Worm (Caenorhabditis elegans): Measurements from ENCODE around the gene idpb-1.

The idpb-1 gene

DNA sequence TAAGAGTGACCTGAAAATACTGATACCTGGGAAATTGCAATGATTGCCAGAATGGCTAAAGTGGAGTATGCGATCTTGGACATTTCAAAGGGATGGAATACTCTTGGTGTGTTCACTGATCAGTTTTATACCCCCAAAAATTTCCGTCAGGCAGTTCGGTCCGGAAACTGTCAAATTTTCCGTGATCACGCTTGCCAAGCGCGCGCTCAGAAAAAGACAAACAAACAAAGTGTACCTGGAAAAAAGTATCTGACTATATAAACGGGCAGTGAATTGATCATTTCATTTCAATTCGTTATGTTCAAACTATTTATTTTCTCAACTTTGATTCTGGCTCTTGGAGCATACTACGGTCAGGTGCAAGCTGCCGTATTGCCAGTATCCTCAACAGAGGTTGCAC is at the start of gene idpb-1, which contains the start of gene idpb-3:
idpb-1 (plus strand) TSS at position 284 of the 400 bp plus-strand sequence.
idpb-3 (minus strand) TSS at position 101 of the 400 bp plus-strand sequence.
- no peak for TF ChIP-seq F13C5.2 (tag; optimal IDR thresholded peaks at IDR 0.05)
- no peak for TF ChIP-seq tra-4 (tag; optimal IDR thresholded peaks at IDR 0.05)

DNA sequence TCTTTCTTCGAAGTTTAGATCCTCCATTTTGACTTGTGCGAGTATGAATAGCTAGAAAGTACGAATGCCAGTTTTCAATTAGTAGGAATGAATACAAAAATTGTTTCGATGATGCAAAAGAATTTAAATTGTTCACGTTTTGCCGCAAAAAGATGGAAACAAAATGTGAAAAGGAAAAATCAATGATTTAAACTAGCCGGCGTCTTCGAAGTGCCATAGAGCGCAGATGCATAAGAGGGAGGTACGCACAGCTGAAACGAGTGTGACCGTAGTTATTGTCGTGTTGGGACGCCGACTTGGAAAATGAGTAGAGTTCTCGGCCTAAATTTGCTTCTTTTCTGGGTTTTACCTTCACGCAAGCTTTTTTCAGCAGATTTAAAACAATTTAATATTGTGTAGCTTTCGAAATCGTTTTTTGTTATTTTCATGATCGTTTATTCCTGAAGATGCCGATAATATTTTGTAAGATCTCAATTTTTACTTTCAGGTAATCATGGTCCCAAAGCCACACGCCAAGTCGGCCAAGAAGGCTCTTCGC is 46.6 kb upstream of the idpb-1 start, which contains the start of the genes ify-1 and rpl-22:
ify-1 (minus strand) TSS at position 51 of the 538 bp plus-strand sequence.
rpl-22 (plus strand) TSS at position 488 of the 538 bp plus-strand sequence.
- no peak for TF ChIP-seq aly-1 (tag; optimal IDR thresholded peaks at IDR 0.05)
- peak; percentile 83 for TF ChIP-seq F13C5.2 (tag; optimal IDR thresholded peaks at IDR 0.05)
- TF ChIP-seq hmg-4 (GFP tag; optimal IDR thresholded peaks at IDR 0.05) = peak; percentile 65
- TF ChIP-seq ama-1 (optimal IDR thresholded peaks at IDR 0.05) = no peak
- peak; percentile 56; the same call in 1 of the 2 replicates for TF ChIP-seq tbx-37 (GFP tag; conservative IDR thresholded peaks at IDR 0.05)
- TF ChIP-seq flt-1 (GFP tag; IDR thresholded peaks at IDR 0.05) = peak; percentile 69; the same call in 1 of the 2 replicates

DNA sequence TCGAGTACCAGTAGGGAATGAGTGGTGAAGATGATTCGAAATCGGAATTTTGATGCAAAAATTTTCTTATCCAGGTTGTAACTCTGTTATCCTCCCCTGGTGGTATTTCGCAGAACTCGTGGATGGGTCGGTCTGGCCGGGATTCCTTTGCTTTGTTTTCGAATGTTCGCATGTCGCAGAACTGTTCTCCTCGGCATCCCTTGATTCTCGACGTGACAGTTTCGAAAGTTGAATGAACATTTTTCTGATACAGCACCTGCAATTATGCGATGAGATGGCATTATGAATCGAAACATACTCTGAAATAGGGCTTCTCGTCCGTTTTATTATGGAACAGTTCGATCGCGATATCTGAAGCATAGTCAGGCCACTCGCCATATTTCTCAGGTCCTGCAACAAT is 45.5 kb upstream of the idpb-1 start:
- TF ChIP-seq hmbx-1 (tag; optimal IDR thresholded peaks at IDR 0.05) (no peak), pes-1 (GFP tag; IDR thresholded peaks at IDR 0.05) (no peak), sea-1 (GFP tag; conservative IDR thresholded peaks at IDR 0.05) (no peak), B0310.2 (tag; optimal IDR thresholded peaks at IDR 0.05) (no peak), ama-1 (optimal IDR thresholded peaks at IDR 0.05) (no peak)

DNA sequence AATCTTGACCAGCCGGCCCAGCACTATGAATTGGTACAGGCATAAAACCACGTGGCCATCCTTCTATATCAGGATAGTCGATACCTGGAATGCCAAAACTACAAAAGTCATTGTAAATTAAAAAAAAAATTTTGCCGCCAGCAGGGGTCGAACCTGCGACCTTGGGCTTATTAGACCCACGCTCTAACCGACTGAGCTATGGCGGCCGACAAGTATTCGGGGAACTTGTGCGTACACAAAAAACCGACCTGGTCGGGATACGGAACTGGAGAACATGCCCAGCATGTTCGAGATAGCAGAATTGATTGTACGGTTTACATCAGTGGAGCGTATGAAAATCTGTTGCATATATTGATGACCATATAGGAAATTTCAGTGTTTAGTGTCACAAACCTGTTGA is 44.5 kb upstream of the idpb-1 start:
- no peak for TF ChIP-seq hnd-1 (tag; optimal IDR thresholded peaks at IDR 0.05)
- TF ChIP-seq tbx-11 (GFP tag; IDR thresholded peaks at IDR 0.05) = 0 out of 2 replicates have a peak, but pooled peaks have one; percentile 28
- TF ChIP-seq hmbx-1 (tag; optimal IDR thresholded peaks at IDR 0.05) = no peak
- TF ChIP-seq tra-4 (tag; optimal IDR thresholded peaks at IDR 0.05) = no peak
- no peak for TF ChIP-seq aly-1 (tag; optimal IDR thresholded peaks at IDR 0.05)
- TF ChIP-seq ceh-36 (tag; optimal IDR thresholded peaks at IDR 0.05) = peak; percentile 54
- peak; percentile 53 for TF ChIP-seq ceh-13 (GFP tag; optimal IDR thresholded peaks at IDR 0.05)
- TF ChIP-seq sea-1 (GFP tag; conservative IDR thresholded peaks at IDR 0.05) = 0 out of 2 replicates have a peak, but pooled peaks have one; percentile 63
- TF ChIP-seq ets-7 (tag; optimal IDR thresholded peaks at IDR 0.05) = no peak
- peak; percentile 86 for TF ChIP-seq pes-1 (GFP tag; IDR thresholded peaks at IDR 0.05)
- TF ChIP-seq F13C5.2 (tag; optimal IDR thresholded peaks at IDR 0.05) = no peak
- TF ChIP-seq B0310.2 (tag; optimal IDR thresholded peaks at IDR 0.05) = peak; percentile 24
- TF ChIP-seq tbx-37 (GFP tag; conservative IDR thresholded peaks at IDR 0.05) = no peak; the same call in 1 of the 2 replicates
- no peak for TF ChIP-seq ama-1 (optimal IDR thresholded peaks at IDR 0.05)
- TF ChIP-seq flt-1 (GFP tag; IDR thresholded peaks at IDR 0.05) = peak; percentile 72
- TF ChIP-seq scrt-1 (GFP tag; IDR thresholded peaks at IDR 0.05) = peak; percentile 72
- TF ChIP-seq hmg-4 (GFP tag; optimal IDR thresholded peaks at IDR 0.05) = peak; percentile 51

DNA sequence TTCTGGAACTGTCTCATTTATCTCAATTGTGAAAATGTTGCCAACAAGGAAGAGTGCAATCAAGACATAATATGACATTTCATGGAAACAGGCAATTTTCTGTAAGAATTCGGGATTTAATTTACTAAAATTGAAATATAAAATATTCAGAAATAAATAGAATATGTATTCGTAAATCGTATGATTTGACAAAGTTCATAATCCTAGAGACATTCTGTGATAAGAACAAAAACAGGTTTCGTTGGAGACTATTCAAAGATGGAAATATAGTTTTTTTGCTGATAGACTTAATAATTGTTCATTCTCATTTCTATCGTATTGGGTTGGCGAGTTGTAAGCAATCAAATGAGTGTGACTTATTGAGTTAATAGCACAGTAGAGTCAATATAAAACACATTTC is 43.7 kb upstream of the idpb-1 start, which contains the start of gene C27A2.12:
C27A2.12 (minus strand) TSS at position 101 of the 400 bp plus-strand sequence.
- TF ChIP-seq ets-7 (tag; optimal IDR thresholded peaks at IDR 0.05) (no peak), flt-1 (GFP tag; IDR thresholded peaks at IDR 0.05) (no peak)

DNA sequence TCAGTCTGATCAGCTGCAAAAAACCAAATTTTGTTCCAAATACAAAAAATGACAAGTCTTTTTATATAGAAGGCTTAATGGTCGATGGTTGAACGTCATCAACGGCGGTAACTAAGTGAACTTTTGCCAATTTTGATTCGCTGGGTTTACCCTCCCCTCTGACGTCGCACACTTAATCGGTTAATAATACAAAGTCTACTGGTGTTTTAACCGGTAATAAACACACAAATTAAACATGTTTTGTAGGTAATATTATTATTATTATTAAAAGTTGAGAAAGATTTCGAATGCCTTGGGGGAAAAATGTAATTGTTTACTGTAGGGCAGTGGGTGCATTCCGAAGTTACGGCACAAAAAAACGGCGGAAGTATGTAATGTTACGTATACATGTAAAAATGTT is 41.1 kb upstream of the idpb-1 start, which contains the start of gene pho-12:
pho-12 (minus strand) TSS at position 101 of the 400 bp plus-strand sequence.
- TF ChIP-seq ceh-13 (GFP tag; optimal IDR thresholded peaks at IDR 0.05) (no peak), hmg-4 (GFP tag; optimal IDR thresholded peaks at IDR 0.05) (no peak), tbx-11 (GFP tag; IDR thresholded peaks at IDR 0.05) (no peak), sea-1 (GFP tag; conservative IDR thresholded peaks at IDR 0.05) (no peak), B0310.2 (tag; optimal IDR thresholded peaks at IDR 0.05) (no peak), ets-7 (tag; optimal IDR thresholded peaks at IDR 0.05) (no peak), hmbx-1 (tag; optimal IDR thresholded peaks at IDR 0.05) (no peak)

DNA sequence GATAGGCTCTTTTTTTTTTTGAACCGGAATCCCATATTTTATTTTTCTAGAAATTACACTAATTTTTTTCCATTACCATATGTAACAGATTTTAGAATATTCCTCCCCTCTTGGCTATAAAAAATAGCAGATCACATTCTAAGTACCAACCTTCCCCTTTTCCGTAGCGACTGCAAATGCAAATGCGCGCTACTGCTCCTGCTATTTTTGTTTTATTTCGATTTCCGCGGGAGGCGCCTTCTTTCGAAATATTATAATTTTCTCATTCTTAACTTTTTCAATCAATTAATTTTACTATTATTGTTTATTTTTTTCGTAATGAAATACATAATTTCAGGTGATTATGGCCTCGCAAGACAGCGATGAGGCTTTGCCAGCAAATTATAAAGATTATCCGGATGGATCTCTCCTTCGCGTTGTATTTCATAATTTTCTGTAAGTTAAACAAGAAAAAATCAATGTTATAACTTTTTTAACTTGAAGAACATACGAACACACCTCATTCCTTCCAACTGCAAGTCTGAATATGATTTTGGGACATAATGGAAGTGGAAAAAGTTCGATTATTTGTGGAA is 39.9 kb upstream of the idpb-1 start, which contains the start of gene smc-5:
smc-5 (plus strand) TSS at position 332 of the 575 bp plus-strand sequence.
- peak; percentile 46; the same call in 1 of the 2 replicates for TF ChIP-seq pes-1 (GFP tag; IDR thresholded peaks at IDR 0.05)
- no peak for TF ChIP-seq tbx-11 (GFP tag; IDR thresholded peaks at IDR 0.05)
- no peak for TF ChIP-seq tra-4 (tag; optimal IDR thresholded peaks at IDR 0.05)
- TF ChIP-seq hmbx-1 (tag; optimal IDR thresholded peaks at IDR 0.05) = no peak
- no peak for TF ChIP-seq ceh-36 (tag; optimal IDR thresholded peaks at IDR 0.05)
- TF ChIP-seq F13C5.2 (tag; optimal IDR thresholded peaks at IDR 0.05) = peak; percentile 43
- no peak for TF ChIP-seq flt-1 (GFP tag; IDR thresholded peaks at IDR 0.05)
- TF ChIP-seq ceh-13 (GFP tag; optimal IDR thresholded peaks at IDR 0.05) = no peak

DNA sequence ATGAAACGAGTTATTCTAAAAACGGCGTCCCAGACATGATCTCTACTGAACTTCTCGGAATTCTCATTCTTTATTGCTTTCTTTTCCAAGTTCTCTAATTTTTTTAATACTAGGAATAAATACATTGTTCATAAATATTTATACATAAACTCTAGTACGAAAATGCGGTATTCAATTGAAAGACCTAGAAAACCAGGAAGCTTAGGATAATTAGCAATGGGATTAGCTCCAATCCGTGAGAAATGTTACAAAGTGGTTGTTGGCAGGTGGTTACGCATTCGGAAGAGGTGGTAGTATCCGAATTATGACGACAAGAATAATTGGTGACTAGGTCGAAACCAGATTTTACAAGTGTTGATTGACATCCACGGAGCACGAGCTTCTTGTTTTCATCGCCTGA is 34.8 kb upstream of the idpb-1 start:
- no peak for TF ChIP-seq ets-7 (tag; optimal IDR thresholded peaks at IDR 0.05)
- no peak for TF ChIP-seq hmbx-1 (tag; optimal IDR thresholded peaks at IDR 0.05)
- no peak for TF ChIP-seq tbx-11 (GFP tag; IDR thresholded peaks at IDR 0.05)
- no peak for TF ChIP-seq ama-1 (optimal IDR thresholded peaks at IDR 0.05)
- TF ChIP-seq ceh-13 (GFP tag; optimal IDR thresholded peaks at IDR 0.05) = no peak
- no peak for TF ChIP-seq sea-1 (GFP tag; conservative IDR thresholded peaks at IDR 0.05)
- TF ChIP-seq F13C5.2 (tag; optimal IDR thresholded peaks at IDR 0.05) = no peak
- TF ChIP-seq aly-1 (tag; optimal IDR thresholded peaks at IDR 0.05) = no peak
- TF ChIP-seq B0310.2 (tag; optimal IDR thresholded peaks at IDR 0.05) = no peak
- TF ChIP-seq scrt-1 (GFP tag; IDR thresholded peaks at IDR 0.05) = no peak
- no peak for TF ChIP-seq tra-4 (tag; optimal IDR thresholded peaks at IDR 0.05)
- no peak for TF ChIP-seq ceh-36 (tag; optimal IDR thresholded peaks at IDR 0.05)
- no peak for TF ChIP-seq tbx-37 (GFP tag; conservative IDR thresholded peaks at IDR 0.05)
